Worm (Caenorhabditis elegans) whole organism, young adult: ENCODE data around the gene arrd-12.

Source experiments
- B0035.1 ChIP-seq: sonication (generic microtip); optimal IDR thresholded peaks from 2 replicates; lab custom pipeline; 2016; ENCODE audit warnings: missing genetic modification characterization, mild to moderate bottlenecking, missing compliant biosample characterization, missing genotype, missing genetic modification reagents
- B0261.1 ChIP-seq: sonication (generic microtip); optimal IDR thresholded peaks from 2 replicates; lab custom pipeline; 2016; ENCODE audit warnings: mild to moderate bottlenecking, missing genetic modification characterization, moderate library complexity, missing compliant biosample characterization
- F10E7.11 ChIP-seq: sonication (generic microtip); optimal IDR thresholded peaks from 2 replicates; lab custom pipeline; 2017; ENCODE audit warnings: mild to moderate bottlenecking, missing genetic modification characterization, moderate library complexity, missing compliant biosample characterization
- F49E8.2 ChIP-seq: sonication (generic microtip); optimal IDR thresholded peaks from 3 replicates; lab custom pipeline; 2017; ENCODE audit warnings: missing genetic modification characterization, mild to moderate bottlenecking, missing compliant biosample characterization, antibody characterized with exemption, moderate library complexity; ENCODE audit not compliant: insufficient read depth
- T07F8.4 ChIP-seq: sonication (generic microtip); optimal IDR thresholded peaks from 2 replicates; lab custom pipeline; 2016; ENCODE audit warnings: mild to moderate bottlenecking, missing genetic modification characterization, moderate library complexity, missing compliant biosample characterization
- Y56A3A.18 ChIP-seq: fragments of 200-800 bp; sonication (Bioruptor generic); IDR thresholded peaks from 2 replicates; pipeline ENCODE4 v1.3.6; 2022; ENCODE audit warnings: missing genetic modification reagents, missing genetic modification characterization, missing compliant biosample characterization
- Y67H2A.10 ChIP-seq: fragments of 200-800 bp; sonication (Bioruptor generic); conservative IDR thresholded peaks from 2 replicates; pipeline ENCODE4 v1.3.6; 2022; ENCODE audit warnings: missing genetic modification reagents, missing genetic modification characterization, missing compliant biosample characterization
- Y79H2A.3 ChIP-seq: fragments of 200-800 bp; sonication (Bioruptor generic); conservative IDR thresholded peaks from 2 replicates; pipeline ENCODE4 v1.3.6; 2022; ENCODE audit warnings: missing genetic modification reagents, missing genetic modification characterization, missing compliant biosample characterization
- Y95B8A.8 ChIP-seq: fragments of 200-800 bp; sonication (Bioruptor generic); IDR thresholded peaks from 2 replicates; pipeline ENCODE4 v1.3.6; 2022; ENCODE audit warnings: missing genetic modification reagents, missing genetic modification characterization, missing compliant biosample characterization
- aptf-3 ChIP-seq: fragments of 200-800 bp; sonication (Bioruptor generic); IDR thresholded peaks from 2 replicates; pipeline ENCODE4 v1.3.6; 2022; ENCODE audit warnings: missing genetic modification characterization, missing compliant biosample characterization
- bed-1 ChIP-seq: fragments of 200-800 bp; sonication (Bioruptor generic); IDR thresholded peaks from 2 replicates; pipeline ENCODE4 v1.3.6; 2022; ENCODE audit warnings: missing genetic modification reagents, missing genetic modification characterization, missing compliant biosample characterization
- egrh-3 ChIP-seq: fragments of 200-800 bp; sonication (Bioruptor generic); IDR thresholded peaks from 2 replicates; pipeline ENCODE4 v1.3.6; 2022; ENCODE audit warnings: missing genetic modification reagents, missing genetic modification characterization, missing compliant biosample characterization
- ekl-4 ChIP-seq: fragments of 200-800 bp; sonication (Bioruptor generic); IDR thresholded peaks from 2 replicates; pipeline ENCODE4 v1.3.6; 2022; ENCODE audit warnings: missing genetic modification reagents, missing genetic modification characterization, missing compliant biosample characterization
- hrde-1 ChIP-seq: sonication (generic microtip); optimal IDR thresholded peaks from 2 replicates; lab custom pipeline; 2016; ENCODE audit warnings: missing genetic modification characterization, mild to moderate bottlenecking, missing compliant biosample characterization, moderate library complexity, missing genotype, missing genetic modification reagents, borderline replicate concordance
- let-607 ChIP-seq, 2 experiments: fragments of 200-800 bp in 1 of 2; sonication (Bioruptor generic) in 1 of 2; sonication (generic microtip) in 1 of 2; optimal IDR thresholded peaks; 2 replicates each; lab custom pipeline; 2016 to 2018; ENCODE audit warnings: mild to moderate bottlenecking in 2 of 2, missing compliant biosample characterization in 2 of 2, missing genetic modification characterization in 2 of 2, moderate library complexity in 2 of 2, missing genotype in 1 of 2
- lin-40 ChIP-seq: sonication (generic microtip); optimal IDR thresholded peaks from 2 replicates; lab custom pipeline; 2016; ENCODE audit warnings: missing genetic modification characterization, mild to moderate bottlenecking, missing compliant biosample characterization, missing genotype, missing genetic modification reagents
- lin-54 ChIP-seq: fragments of 200-800 bp; sonication (Bioruptor generic); optimal IDR thresholded peaks from 2 replicates; lab custom pipeline; 2018; ENCODE audit warnings: mild to moderate bottlenecking, missing genetic modification characterization, missing compliant biosample characterization
- lir-1 ChIP-seq: fragments of 200-800 bp; sonication (Bioruptor generic); conservative IDR thresholded peaks from 2 replicates; pipeline ENCODE4 v1.3.6; 2022; ENCODE audit warnings: missing genetic modification reagents, missing genetic modification characterization, missing compliant biosample characterization
- lsy-27 ChIP-seq: sonication (generic microtip); optimal IDR thresholded peaks from 2 replicates; lab custom pipeline; 2017; ENCODE audit warnings: missing genetic modification characterization, mild to moderate bottlenecking, missing compliant biosample characterization, antibody characterized with exemption, missing genotype, borderline replicate concordance; ENCODE audit not compliant: insufficient read depth
- mxl-1 ChIP-seq: sonication (generic microtip); optimal IDR thresholded peaks from 2 replicates; lab custom pipeline; 2016; ENCODE audit warnings: missing genetic modification characterization, missing compliant biosample characterization
- nfya-1 ChIP-seq: sonication (generic microtip); optimal IDR thresholded peaks from 2 replicates; lab custom pipeline; 2017; ENCODE audit warnings: antibody characterized with exemption, missing compliant biosample characterization, missing genetic modification characterization, borderline replicate concordance; ENCODE audit not compliant: insufficient read depth
- nfyb-1 ChIP-seq: fragments of 200-800 bp; sonication (Bioruptor generic); IDR thresholded peaks from 2 replicates; pipeline ENCODE4 v1.3.6; 2022; ENCODE audit warnings: missing genetic modification reagents, missing genetic modification characterization, missing compliant biosample characterization
- nhr-80 ChIP-seq: sonication (generic microtip); optimal IDR thresholded peaks from 2 replicates; lab custom pipeline; 2016; ENCODE audit warnings: missing genetic modification characterization, missing compliant biosample characterization
- pbrm-1 ChIP-seq: fragments of 200-800 bp; sonication (Bioruptor generic); IDR thresholded peaks from 2 replicates; pipeline ENCODE4 v1.3.6; 2022; ENCODE audit warnings: missing genetic modification reagents, missing genetic modification characterization, missing compliant biosample characterization
- rcor-1 ChIP-seq: fragments of 200-800 bp; sonication (Bioruptor generic); IDR thresholded peaks from 2 replicates; pipeline ENCODE4 v1.3.6; 2022; ENCODE audit warnings: missing genetic modification reagents, missing genetic modification characterization, missing compliant biosample characterization
- rec-8 ChIP-seq, 2 experiments: sonication (generic microtip); optimal IDR thresholded peaks; 2 replicates each; lab custom pipeline; 2016; ENCODE audit warnings: mild to moderate bottlenecking in 2 of 2, missing genetic modification characterization in 2 of 2, missing genetic modification reagents in 2 of 2, missing genotype in 2 of 2, missing biosample characterization in 1 of 2, missing compliant biosample characterization in 1 of 2, moderate library complexity in 1 of 2
- repo-1 ChIP-seq: sonication (generic microtip); optimal IDR thresholded peaks from 2 replicates; lab custom pipeline; 2017; ENCODE audit warnings: mild to moderate bottlenecking, missing genetic modification characterization, missing compliant biosample characterization
- sdz-38 ChIP-seq: sonication (generic microtip); optimal IDR thresholded peaks from 2 replicates; lab custom pipeline; 2016; ENCODE audit warnings: missing genotype, missing genetic modification characterization, missing compliant biosample characterization
- snpc-1.3 ChIP-seq: sonication (generic microtip); optimal IDR thresholded peaks from 2 replicates; lab custom pipeline; 2017; ENCODE audit warnings: missing genetic modification characterization, mild to moderate bottlenecking, missing compliant biosample characterization, antibody characterized with exemption, moderate library complexity, missing genotype, missing genetic modification reagents; ENCODE audit not compliant: insufficient read depth
- snpc-4 ChIP-seq, 5 experiments: fragments of 150-350 bp in 1 of 5; sonication (generic microtip) in 4 of 5; optimal IDR thresholded peaks; 2 replicates each; lab custom pipeline; 2014 to 2018; ENCODE audit warnings: missing genetic modification characterization in 5 of 5, missing biosample characterization in 3 of 5, antibody characterized with exemption in 2 of 5, mild to moderate bottlenecking in 2 of 5, missing compliant biosample characterization in 2 of 5, missing genotype in 2 of 5, moderate library complexity in 2 of 5, missing genetic modification reagents in 1 of 5
- sptf-2 ChIP-seq: fragments of 200-800 bp; sonication (Bioruptor generic); optimal IDR thresholded peaks from 2 replicates; lab custom pipeline; 2018; ENCODE audit warnings: mild to moderate bottlenecking, missing genetic modification characterization, missing compliant biosample characterization
- tlf-1 ChIP-seq: fragments of 200-800 bp; sonication (Bioruptor generic); optimal IDR thresholded peaks from 2 replicates; lab custom pipeline; 2018; ENCODE audit warnings: mild to moderate bottlenecking, missing genetic modification characterization, missing compliant biosample characterization
- xnd-1 ChIP-seq: sonication (generic microtip); optimal IDR thresholded peaks from 2 replicates; lab custom pipeline; 2016; ENCODE audit warnings: missing genotype, missing genetic modification reagents, missing genetic modification characterization, missing compliant biosample characterization

Gene arrd-12

ce11 chrII:13737751-13738525 lies 28.1 kb upstream of the arrd-12 start:
- TF ChIP-seq let-607 (tag; optimal IDR thresholded peaks at IDR 0.05; lab: Kevin White, UChicago) (peak in 1 of 2 experiments; percentile 70), aptf-3 (no peak), lsy-27 (tag; lab: Kevin White, UChicago) (no peak), nhr-80 (tag; lab: Kevin White, UChicago) (peak; percentile 49), xnd-1 (peak; percentile 14), rcor-1 (GFP tag; lab: Robert Waterston, UW) (no peak), lin-54 (no peak), pbrm-1 (GFP tag; lab: Robert Waterston, UW) (no peak), snpc-4 (GFP tag; optimal IDR thresholded peaks at IDR 0.05; lab: Kevin White, UChicago) (no peak), snpc-4 (tag; optimal IDR thresholded peaks at IDR 0.05; lab: Kevin White, UChicago) (no peak)
- TF ChIP-seq, all 124 proteins: peak for 3

ce11 chrII:13739423-13739822 lies 26.6 kb upstream of the arrd-12 start:
- TF ChIP-seq egrh-3 (GFP tag; lab: Robert Waterston, UW) (no peak), tlf-1 (GFP tag; lab: Kevin White, UChicago) (no peak), Y56A3A.18 (GFP tag; lab: Robert Waterston, UW) (no peak), B0035.1 (tag; lab: Kevin White, UChicago) (no peak), mxl-1 (tag; lab: Kevin White, UChicago) (no peak), ekl-4 (GFP tag; lab: Robert Waterston, UW) (no peak), hrde-1 (tag; lab: Kevin White, UChicago) (no peak), rec-8 (tag; optimal IDR thresholded peaks at IDR 0.05; lab: Kevin White, UChicago) (no peak), Y95B8A.8 (GFP tag; lab: Robert Waterston, UW) (no peak), lin-40 (no peak)

ce11 chrII:13741449-13741848 lies 24.6 kb upstream of the arrd-12 start, which contains the start of gene mig-14:
TSS of gene mig-14 (plus strand) at chrII:13741738.
- 0 out of 2 replicates have a peak, but pooled peaks have one; percentile 37 for TF ChIP-seq nfyb-1 (GFP tag; lab: Robert Waterston, UW)
- no peak for TF ChIP-seq Y79H2A.3 (GFP tag; lab: Robert Waterston, UW)

ce11 chrII:13750128-13750527 lies 15.9 kb upstream of the arrd-12 start:
- TF ChIP-seq Y95B8A.8 (GFP tag; lab: Robert Waterston, UW) (no peak), Y67H2A.10 (GFP tag; lab: Robert Waterston, UW) (no peak), snpc-1.3 (tag; lab: Kevin White, UChicago) (no peak), B0261.1 (tag; lab: Kevin White, UChicago) (no peak), lin-40 (no peak), F10E7.11 (no peak), T07F8.4 (tag; lab: Kevin White, UChicago) (no peak), sdz-38 (no peak), nfya-1 (tag; lab: Kevin White, UChicago) (no peak), sptf-2 (GFP tag; lab: Kevin White, UChicago) (no peak), bed-1 (no peak), repo-1 (tag; lab: Kevin White, UChicago) (no peak), aptf-3 (no peak), pbrm-1 (GFP tag; lab: Robert Waterston, UW) (no peak), let-607 (tag; optimal IDR thresholded peaks at IDR 0.05; lab: Kevin White, UChicago) (no peak), hrde-1 (tag; lab: Kevin White, UChicago) (no peak), lir-1 (no peak), F49E8.2 (tag; lab: Kevin White, UChicago) (no peak)
